Worm (Caenorhabditis elegans) whole organism, early embryonic: ENCODE data around the gene C03F11.4.

Experiments used
- F13C5.2 ChIP-seq: sonication (generic microtip); optimal IDR thresholded peaks from 2 replicates; lab custom pipeline; 2017; ENCODE audit warnings: mild to moderate bottlenecking, missing genetic modification characterization, inconsistent platforms, missing compliant biosample characterization
- aly-1 ChIP-seq: sonication (generic microtip); optimal IDR thresholded peaks from 2 replicates; lab custom pipeline; 2016; ENCODE audit warnings: missing genetic modification characterization, missing compliant biosample characterization
- ama-1 ChIP-seq: fragments of 150-350 bp; optimal IDR thresholded peaks from 2 replicates; lab custom pipeline; 2014
- ceh-13 ChIP-seq: fragments of 200-800 bp; sonication (Bioruptor generic); optimal IDR thresholded peaks from 2 replicates; lab custom pipeline; 2018; ENCODE audit warnings: mild to moderate bottlenecking, missing genetic modification characterization, missing compliant biosample characterization
- ceh-36 ChIP-seq: sonication (generic microtip); optimal IDR thresholded peaks from 2 replicates; lab custom pipeline; 2016; ENCODE audit warnings: missing genetic modification characterization, inconsistent platforms, missing compliant biosample characterization
- ets-7 ChIP-seq: sonication (generic microtip); optimal IDR thresholded peaks from 2 replicates; lab custom pipeline; 2016; ENCODE audit warnings: missing genotype, missing genetic modification characterization, missing compliant biosample characterization
- flt-1 ChIP-seq: fragments of 200-800 bp; sonication (Bioruptor generic); IDR thresholded peaks from 2 replicates; pipeline ENCODE4 v1.3.6; 2022; ENCODE audit warnings: missing genetic modification characterization, missing compliant biosample characterization
- hmbx-1 ChIP-seq: sonication (generic microtip); optimal IDR thresholded peaks from 2 replicates; lab custom pipeline; 2016; ENCODE audit warnings: mild to moderate bottlenecking, missing genetic modification characterization, missing compliant biosample characterization
- hmg-4 ChIP-seq: fragments of 200-800 bp; sonication (Bioruptor generic); optimal IDR thresholded peaks from 2 replicates; lab custom pipeline; 2018; ENCODE audit warnings: mild to moderate bottlenecking, missing genetic modification characterization, missing compliant biosample characterization
- hnd-1 ChIP-seq: sonication (generic microtip); optimal IDR thresholded peaks from 2 replicates; lab custom pipeline; 2016; ENCODE audit warnings: missing genetic modification characterization, missing compliant biosample characterization
- pes-1 ChIP-seq: fragments of 200-800 bp; sonication (Bioruptor generic); IDR thresholded peaks from 2 replicates; pipeline ENCODE4 v1.3.6; 2022; ENCODE audit warnings: missing genetic modification reagents, missing genetic modification characterization, missing compliant biosample characterization
- sea-1 ChIP-seq: fragments of 200-800 bp; sonication (Bioruptor generic); conservative IDR thresholded peaks from 2 replicates; pipeline ENCODE4 v1.3.6; 2022; ENCODE audit warnings: missing genetic modification characterization, missing compliant biosample characterization
- tbx-11 ChIP-seq: fragments of 200-800 bp; sonication (Bioruptor generic); IDR thresholded peaks from 2 replicates; pipeline ENCODE4 v1.3.6; 2022; ENCODE audit warnings: missing genetic modification characterization, missing compliant biosample characterization
- tbx-37 ChIP-seq: fragments of 200-800 bp; sonication (Bioruptor generic); conservative IDR thresholded peaks from 2 replicates; pipeline ENCODE4 v1.3.6; 2022; ENCODE audit warnings: missing genetic modification reagents, missing genetic modification characterization, missing compliant biosample characterization

ce11 chrX:5407271-5407670, 1.0 kb upstream of the C03F11.4 start:
- TF ChIP-seq hmbx-1 (tag; lab: Kevin White, UChicago): no peak
- no peak for TF ChIP-seq ama-1 (lab: Kevin White, UChicago)
- TF ChIP-seq hmg-4 (GFP tag; lab: Kevin White, UChicago): peak; percentile 65
- TF ChIP-seq tbx-37: peak; percentile 69
- peak; percentile 41 for TF ChIP-seq hnd-1 (tag; lab: Kevin White, UChicago)
- TF ChIP-seq ceh-13 (GFP tag; lab: Kevin White, UChicago): peak; percentile 38
- no peak; the same call in 1 of the 2 replicates for TF ChIP-seq pes-1 (GFP tag; lab: Robert Waterston, UW)
- peak; percentile 51 for TF ChIP-seq F13C5.2
- TF ChIP-seq aly-1 (tag; lab: Kevin White, UChicago): peak; percentile 31
- TF ChIP-seq ets-7 (tag; lab: Kevin White, UChicago): no peak
- peak; percentile 43 for TF ChIP-seq ceh-36
- TF ChIP-seq flt-1 (GFP tag; lab: Robert Waterston, UW): peak; percentile 63
- no peak for TF ChIP-seq sea-1
- peak; percentile 79 for TF ChIP-seq tbx-11 (GFP tag; lab: Robert Waterston, UW)
